Worm (Caenorhabditis elegans) whole organism, young adult: Measurements from ENCODE around the gene unc-62.

Experiments
- F55B11.4 ChIP-seq: sonication (generic microtip); optimal IDR thresholded peaks from 2 replicates; lab custom pipeline; 2016; ENCODE audit warnings: missing compliant biosample characterization, missing genetic modification characterization, borderline replicate concordance; ENCODE audit not compliant: insufficient read depth
- Y95B8A.8 ChIP-seq: fragments of 200-800 bp; sonication (Bioruptor generic); IDR thresholded peaks from 2 replicates; pipeline ENCODE4 v1.3.6; 2022; ENCODE audit warnings: missing genetic modification reagents, missing genetic modification characterization, missing compliant biosample characterization
- ccch-3 ChIP-seq: fragments of 200-800 bp; sonication (Bioruptor generic); optimal IDR thresholded peaks from 2 replicates; lab custom pipeline; 2018; ENCODE audit warnings: mild to moderate bottlenecking, missing genetic modification characterization, missing compliant biosample characterization
- dpff-1 ChIP-seq: sonication (generic microtip); optimal IDR thresholded peaks from 2 replicates; lab custom pipeline; 2017; ENCODE audit warnings: mild to moderate bottlenecking, missing genetic modification characterization, missing compliant biosample characterization
- mxl-1 ChIP-seq: sonication (generic microtip); optimal IDR thresholded peaks from 2 replicates; lab custom pipeline; 2016; ENCODE audit warnings: missing genetic modification characterization, missing compliant biosample characterization
- nhr-90 ChIP-seq: sonication (generic microtip); optimal IDR thresholded peaks from 2 replicates; lab custom pipeline; 2016; ENCODE audit warnings: missing genotype, mild to moderate bottlenecking, missing genetic modification characterization, missing compliant biosample characterization
- pha-4 ChIP-seq: fragments of 150-350 bp; sonication (generic microtip); optimal IDR thresholded peaks from 2 replicates; lab custom pipeline; 2014; ENCODE audit warnings: missing biosample characterization, missing genetic modification reagents, missing genetic modification characterization
- snpc-4 ChIP-seq, 5 experiments: fragments of 150-350 bp in 1 of 5; sonication (generic microtip) in 4 of 5; optimal IDR thresholded peaks; 2 replicates each; lab custom pipeline; 2014 to 2018; ENCODE audit warnings: missing genetic modification characterization in 5 of 5, missing biosample characterization in 3 of 5, antibody characterized with exemption in 2 of 5, mild to moderate bottlenecking in 2 of 5, missing compliant biosample characterization in 2 of 5, missing genotype in 2 of 5, moderate library complexity in 2 of 5, missing genetic modification reagents in 1 of 5
- ztf-6 ChIP-seq: fragments of 200-800 bp; sonication (Bioruptor generic); IDR thresholded peaks from 2 replicates; pipeline ENCODE4 v1.3.6; 2022; ENCODE audit warnings: missing genetic modification reagents, missing genetic modification characterization, missing compliant biosample characterization

DNA sequence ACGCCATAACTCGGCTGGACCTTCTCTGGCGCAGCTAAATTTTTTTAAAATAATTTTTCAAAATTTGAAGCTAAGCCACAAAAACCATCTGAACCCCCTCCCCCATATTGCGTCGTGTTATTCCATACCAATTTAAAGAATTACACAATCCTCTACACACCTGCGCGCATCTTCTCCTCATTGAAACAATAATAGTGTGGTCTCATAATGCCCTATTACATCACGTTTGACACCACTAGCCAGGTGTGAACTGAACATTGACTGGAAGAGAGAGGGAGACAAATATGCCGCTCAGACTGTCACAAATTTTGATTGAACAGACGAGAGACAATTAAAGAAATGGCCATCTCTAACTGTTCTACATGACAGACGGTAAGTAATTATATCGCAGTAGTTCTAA is 28.3 kb downstream of the unc-62 start:
- TF ChIP-seq F55B11.4 = no peak
- TF ChIP-seq snpc-4 (GFP tag; optimal IDR thresholded peaks at IDR 0.05; lab: Kevin White, UChicago) = no peak
- TF ChIP-seq snpc-4 (tag; optimal IDR thresholded peaks at IDR 0.05; lab: Kevin White, UChicago) = no peak
- TF ChIP-seq pha-4 (tag; lab: Kevin White, UChicago) = no peak
- TF ChIP-seq mxl-1 = no peak
- no peak for TF ChIP-seq ztf-6 (GFP tag; lab: Robert Waterston, UW)
- TF ChIP-seq ccch-3 (GFP tag; lab: Kevin White, UChicago) = no peak
- TF ChIP-seq nhr-90 (tag; lab: Kevin White, UChicago) = no peak
- TF ChIP-seq Y95B8A.8 (GFP tag; lab: Robert Waterston, UW) = no peak
- no peak for TF ChIP-seq dpff-1 (tag; lab: Kevin White, UChicago)
